Worm (Caenorhabditis elegans): ENCODE measurements around the gene fce-2.

The fce-2 gene

DNA sequence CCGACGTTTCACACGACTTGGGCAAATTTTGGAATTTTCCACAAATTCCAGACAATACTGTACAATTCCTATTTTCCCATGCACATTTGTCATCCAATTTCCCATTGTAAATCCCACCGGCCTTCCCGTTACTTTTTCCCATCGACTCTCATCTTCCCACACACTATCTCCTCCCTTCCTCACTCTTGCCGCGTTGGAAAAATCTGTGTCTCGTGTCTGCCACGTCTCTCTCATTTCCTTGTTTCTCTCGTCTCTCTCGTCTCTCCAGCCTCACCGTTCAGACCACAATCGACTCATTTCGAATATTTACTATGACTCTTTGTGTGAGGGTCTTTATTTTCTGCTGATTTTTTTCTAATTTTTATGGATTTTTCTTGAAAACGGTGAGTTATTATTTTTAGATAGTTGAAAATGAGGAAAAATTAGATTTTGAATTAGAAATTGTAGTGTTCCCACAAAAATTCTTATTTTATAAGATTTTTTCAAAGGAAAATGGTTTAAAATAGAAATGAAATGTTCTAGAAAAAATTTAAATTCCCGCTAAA is 42.0 kb upstream of the fce-2 start, which contains the start of gene K02E2.11 (continued):
- TF ChIP-seq rnt-1 (tag; optimal IDR thresholded peaks at IDR 0.05), result no peak
- TF ChIP-seq swsn-7 (tag; optimal IDR thresholded peaks at IDR 0.05), result peak; percentile 53
- TF ChIP-seq fkh-8 (tag; optimal IDR thresholded peaks at IDR 0.05), result peak; percentile 9
- TF ChIP-seq mef-2 (tag; optimal IDR thresholded peaks at IDR 0.05), result no peak
- peak; percentile 14 for TF ChIP-seq unc-86 (tag; optimal IDR thresholded peaks at IDR 0.05)
- peak; percentile 23 to 60 for TF ChIP-seq lin-35 (GFP tag; optimal IDR thresholded peaks at IDR 0.05)
- peak; percentile 71 for TF ChIP-seq snu-23 (GFP tag; optimal IDR thresholded peaks at IDR 0.05)
- TF ChIP-seq dpl-1 (GFP tag; optimal IDR thresholded peaks at IDR 0.05), result peak in 2 of 3 experiments; percentile 4 to 21
- TF ChIP-seq aha-1 (tag; optimal IDR thresholded peaks at IDR 0.05), result no peak
- TF ChIP-seq ztf-4 (tag; optimal IDR thresholded peaks at IDR 0.05), result no peak
- TF ChIP-seq nhr-20 (tag; optimal IDR thresholded peaks at IDR 0.05), result peak; percentile 50
- TF ChIP-seq lsy-2 (tag; optimal IDR thresholded peaks at IDR 0.05), result peak; percentile 23 to 44

DNA sequence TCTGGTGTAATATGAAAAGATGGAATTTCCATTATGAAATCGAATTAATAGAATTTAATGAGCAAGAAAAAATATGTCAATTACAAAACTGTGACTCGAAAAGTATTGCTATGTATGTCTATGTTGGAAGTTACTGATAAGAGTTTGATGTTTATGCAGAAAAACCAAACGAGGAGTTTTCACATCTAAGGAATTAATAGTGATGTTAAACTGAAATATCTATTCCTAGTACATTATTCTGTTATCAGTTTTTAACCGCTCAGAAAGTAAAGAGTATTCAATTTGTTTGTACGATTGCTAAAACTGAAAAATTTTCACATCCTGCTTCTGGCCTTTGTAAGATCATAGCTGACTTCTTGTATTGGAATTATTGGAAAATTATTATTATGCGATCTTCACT is 38.2 kb upstream of the fce-2 start, which contains the start of gene K02E2.7:
K02E2.7 (minus strand) TSS at position 101 of the 400 bp plus-strand sequence.
- no peak for TF ChIP-seq fos-1 (tag; optimal IDR thresholded peaks at IDR 0.05)
- no peak for TF ChIP-seq alr-1 (tag; optimal IDR thresholded peaks at IDR 0.05; ENCODE audit: borderline replicate concordance)
- no peak for TF ChIP-seq nhr-77 (tag; optimal IDR thresholded peaks at IDR 0.05)
- TF ChIP-seq dpl-1 (GFP tag; optimal IDR thresholded peaks at IDR 0.05), result no peak
- no peak for TF ChIP-seq zag-1 (tag; optimal IDR thresholded peaks at IDR 0.05)
- TF ChIP-seq nhr-12 (tag; optimal IDR thresholded peaks at IDR 0.05), result no peak
- TF ChIP-seq unc-86 (tag; optimal IDR thresholded peaks at IDR 0.05), result no peak
- TF ChIP-seq pag-3 (tag; optimal IDR thresholded peaks at IDR 0.05; ENCODE audit: borderline replicate concordance, insufficient read depth), result no peak
- no peak for TF ChIP-seq hlh-17 (GFP tag; optimal IDR thresholded peaks at IDR 0.05; ENCODE audit: borderline replicate concordance)
- TF ChIP-seq ceh-8 (GFP tag; optimal IDR thresholded peaks at IDR 0.05), result no peak
- TF ChIP-seq lsy-2 (tag; optimal IDR thresholded peaks at IDR 0.05), result no peak
- no peak for TF ChIP-seq mab-9 (GFP tag; IDR thresholded peaks at IDR 0.05)
- TF ChIP-seq hpl-2 (GFP tag; optimal IDR thresholded peaks at IDR 0.05), result no peak
- TF ChIP-seq aha-1 (tag; optimal IDR thresholded peaks at IDR 0.05), result no peak

DNA sequence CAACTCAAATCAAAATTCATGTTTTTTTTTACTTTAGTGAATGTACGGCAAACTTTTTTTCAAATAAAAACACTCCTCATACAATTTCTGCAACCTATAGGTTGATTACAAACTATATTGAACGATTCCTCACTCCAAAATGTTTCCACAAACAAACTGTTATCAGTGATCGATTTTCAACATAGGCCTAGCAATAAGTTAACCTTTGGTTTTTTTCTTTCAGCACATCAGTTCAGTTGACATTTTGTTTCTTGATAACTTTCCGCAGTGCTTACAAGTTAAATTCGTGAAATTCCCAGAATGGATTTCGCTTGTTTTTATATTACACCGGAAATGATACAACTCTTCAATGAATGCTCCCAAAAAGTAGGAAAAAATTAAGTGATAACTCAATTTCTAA is 37.7 kb upstream of the fce-2 start, which contains the start of gene F53H2.1:
F53H2.1 (plus strand) TSS at position 301 of the 400 bp plus-strand sequence.
- TF ChIP-seq lin-14 (GFP tag; optimal IDR thresholded peaks at IDR 0.05) (no peak), nhr-85 (tag) (peak; percentile 50)

DNA sequence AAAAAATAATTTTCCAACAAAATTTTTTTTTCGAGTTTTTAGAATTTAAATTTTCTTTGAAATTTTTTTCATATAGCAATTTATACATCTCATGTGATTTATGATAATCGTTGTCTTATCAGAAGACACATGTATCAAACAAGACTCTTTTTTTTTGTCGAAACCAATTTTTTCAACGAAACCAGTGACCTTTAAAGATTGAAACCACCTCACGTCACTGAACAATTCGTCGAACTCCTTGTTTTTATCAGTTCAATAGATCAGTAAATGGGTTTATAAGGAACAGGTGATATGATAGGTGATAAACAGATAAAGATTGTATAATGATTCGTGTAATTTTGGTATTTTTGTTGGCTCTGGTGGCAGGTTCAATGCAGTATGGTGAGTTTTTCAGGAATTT is 31.3 kb upstream of the fce-2 start, which contains the start of gene cnc-7:
cnc-7 (plus strand) TSS at position 301 of the 400 bp plus-strand sequence.
- TF ChIP-seq hlh-17 (GFP tag; optimal IDR thresholded peaks at IDR 0.05; ENCODE audit: borderline replicate concordance), result no peak
- TF ChIP-seq mdl-1 (tag; optimal IDR thresholded peaks at IDR 0.05), result no peak
- TF ChIP-seq nhr-28 (tag; optimal IDR thresholded peaks at IDR 0.05), result no peak
- TF ChIP-seq ztf-4 (tag; optimal IDR thresholded peaks at IDR 0.05), result no peak
- no peak for TF ChIP-seq C34B4.2 (tag; optimal IDR thresholded peaks at IDR 0.05)

DNA sequence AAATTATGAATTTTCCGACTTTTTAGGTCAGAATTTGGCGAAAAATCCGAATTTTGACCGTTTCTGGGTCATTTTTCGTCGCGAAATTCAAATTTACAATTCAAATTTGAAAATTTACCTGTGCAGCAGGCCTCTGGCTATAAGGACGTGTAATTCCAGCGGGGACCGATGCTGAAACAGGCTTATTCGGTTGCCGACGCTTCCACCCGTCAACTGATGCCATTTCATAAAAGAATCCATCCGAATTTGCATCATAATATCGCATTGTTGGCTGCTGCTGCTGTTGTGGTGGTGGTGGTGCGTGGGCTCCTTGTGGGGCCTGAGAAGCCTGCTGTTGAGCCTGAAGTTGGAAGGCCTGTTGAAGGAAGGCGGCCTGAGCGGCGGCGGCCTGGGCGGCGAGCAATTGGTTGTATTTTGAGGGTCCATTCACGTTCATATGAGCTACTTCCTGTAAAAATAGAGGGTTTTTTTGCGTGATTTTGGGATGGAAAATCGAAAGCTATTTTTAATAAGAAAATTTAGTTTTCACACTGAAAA is 25.5 kb upstream of the fce-2 start:
- TF ChIP-seq nhr-28 (tag; optimal IDR thresholded peaks at IDR 0.05) (no peak), ceh-88 (GFP tag; IDR thresholded peaks at IDR 0.05) (no peak), efl-3 (GFP tag; optimal IDR thresholded peaks at IDR 0.05) (no peak), ztf-11 (tag; optimal IDR thresholded peaks at IDR 0.05) (no peak), unc-130 (tag; optimal IDR thresholded peaks at IDR 0.05) (no peak), ceh-90 (tag; optimal IDR thresholded peaks at IDR 0.05) (no peak), lin-15B (tag; optimal IDR thresholded peaks at IDR 0.05) (no peak), dsc-1 (tag; optimal IDR thresholded peaks at IDR 0.05) (no peak), vab-15 (tag; optimal IDR thresholded peaks at IDR 0.05) (no peak), snu-23 (GFP tag; optimal IDR thresholded peaks at IDR 0.05) (no peak), blmp-1 (tag; optimal IDR thresholded peaks at IDR 0.05) (no peak), fkh-8 (tag; optimal IDR thresholded peaks at IDR 0.05) (no peak), nhr-76 (tag; optimal IDR thresholded peaks at IDR 0.05) (no peak)
